Fruit fly (Drosophila melanogaster) whole organism, embryonic: ENCODE data around the gene CG18749.

Source experiments
- sim ChIP-seq: fragments of 200-800 bp; sonication (Bioruptor generic); IDR thresholded peaks from 2 replicates; pipeline ENCODE4 v1.3.6; 2022; ENCODE audit warnings: missing biosample characterization, missing genetic modification characterization
- sob ChIP-seq: fragments of 200-800 bp; sonication (Bioruptor generic); IDR thresholded peaks from 2 replicates; pipeline ENCODE4 v1.3.6; 2022; ENCODE audit warnings: missing biosample characterization, missing genetic modification characterization

DNA sequence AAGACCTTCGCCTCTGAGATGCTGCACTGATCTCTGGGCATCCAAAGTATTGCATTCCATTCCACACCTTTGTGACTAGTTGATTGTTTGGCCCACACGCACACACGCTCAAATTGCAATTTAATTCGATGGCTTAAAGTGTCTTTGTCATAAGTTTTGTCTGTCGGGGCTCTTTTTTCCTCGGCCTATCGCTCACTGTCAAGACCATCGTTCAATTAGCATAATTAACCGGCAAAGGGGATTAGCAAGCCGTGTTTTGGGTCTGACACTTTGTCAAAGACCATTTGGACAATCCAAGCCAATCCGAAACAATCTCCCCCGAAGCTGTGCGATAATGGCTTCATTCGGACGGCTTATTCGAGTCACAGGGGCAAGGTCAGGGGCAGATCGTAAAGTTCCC lies 10.5 kb downstream of the CG18749 start:
- TF ChIP-seq sob (GFP tag; lab: Robert Waterston, UW) (no peak), sim (GFP tag; lab: Robert Waterston, UW) (no peak)
